Worm (Caenorhabditis elegans) whole organism, young adult: ENCODE results near the gene srlf-2.

ENCODE experiments used
- B0019.2 ChIP-seq: fragments of 200-800 bp; sonication (Bioruptor generic); conservative IDR thresholded peaks from 2 replicates; pipeline ENCODE4 v1.3.6; 2022; ENCODE audit warnings: missing genetic modification reagents, missing genetic modification characterization, missing compliant biosample characterization
- C17E4.6 ChIP-seq: fragments of 200-800 bp; sonication (Bioruptor generic); IDR thresholded peaks from 2 replicates; pipeline ENCODE4 v1.3.6; 2022; ENCODE audit warnings: missing genetic modification reagents, missing genetic modification characterization, missing compliant biosample characterization
- F22D6.2 ChIP-seq: sonication (generic microtip); optimal IDR thresholded peaks from 2 replicates; lab custom pipeline; 2016; ENCODE audit warnings: mild to moderate bottlenecking, missing genetic modification characterization, missing compliant biosample characterization
- F23B12.7 ChIP-seq: sonication (generic microtip); optimal IDR thresholded peaks from 2 replicates; lab custom pipeline; 2017; ENCODE audit warnings: missing genetic modification characterization, mild to moderate bottlenecking, missing compliant biosample characterization, antibody characterized with exemption, moderate library complexity; ENCODE audit not compliant: insufficient read depth
- F33H1.4 ChIP-seq: fragments of 200-800 bp; sonication (Bioruptor generic); IDR thresholded peaks from 2 replicates; pipeline ENCODE4 v1.3.6; 2022; ENCODE audit warnings: missing genetic modification reagents, missing genetic modification characterization, missing compliant biosample characterization
- F37B4.10 ChIP-seq: fragments of 200-800 bp; sonication (Bioruptor generic); IDR thresholded peaks from 2 replicates; pipeline ENCODE4 v1.3.6; 2022; ENCODE audit warnings: missing genetic modification characterization, missing compliant biosample characterization
- F49E8.2 ChIP-seq: sonication (generic microtip); optimal IDR thresholded peaks from 3 replicates; lab custom pipeline; 2017; ENCODE audit warnings: missing genetic modification characterization, mild to moderate bottlenecking, missing compliant biosample characterization, antibody characterized with exemption, moderate library complexity; ENCODE audit not compliant: insufficient read depth
- F57C9.4 ChIP-seq: sonication (generic microtip); optimal IDR thresholded peaks from 2 replicates; lab custom pipeline; 2017; ENCODE audit warnings: mild to moderate bottlenecking, missing genetic modification characterization, missing compliant biosample characterization
- K11D2.4 ChIP-seq: fragments of 200-800 bp; sonication (Bioruptor generic); IDR thresholded peaks from 2 replicates; pipeline ENCODE4 v1.3.6; 2022; ENCODE audit warnings: missing genetic modification reagents, missing genetic modification characterization, missing compliant biosample characterization
- K12H6.12 ChIP-seq: fragments of 200-800 bp; sonication (Bioruptor generic); optimal IDR thresholded peaks from 2 replicates; lab custom pipeline; 2018; ENCODE audit warnings: mild to moderate bottlenecking, missing genetic modification characterization, missing compliant biosample characterization
- T07F8.4 ChIP-seq: sonication (generic microtip); optimal IDR thresholded peaks from 2 replicates; lab custom pipeline; 2016; ENCODE audit warnings: mild to moderate bottlenecking, missing genetic modification characterization, moderate library complexity, missing compliant biosample characterization
- Y53G8AR.9 ChIP-seq: fragments of 200-800 bp; sonication (Bioruptor generic); conservative IDR thresholded peaks from 2 replicates; pipeline ENCODE4 v1.3.6; 2022; ENCODE audit warnings: missing genetic modification reagents, missing genetic modification characterization, missing compliant biosample characterization
- Y67H2A.10 ChIP-seq: fragments of 200-800 bp; sonication (Bioruptor generic); conservative IDR thresholded peaks from 2 replicates; pipeline ENCODE4 v1.3.6; 2022; ENCODE audit warnings: missing genetic modification reagents, missing genetic modification characterization, missing compliant biosample characterization
- Y79H2A.3 ChIP-seq: fragments of 200-800 bp; sonication (Bioruptor generic); conservative IDR thresholded peaks from 2 replicates; pipeline ENCODE4 v1.3.6; 2022; ENCODE audit warnings: missing genetic modification reagents, missing genetic modification characterization, missing compliant biosample characterization
- ama-1 ChIP-seq, 3 experiments: fragments of 150-350 bp in 1 of 3; sonication (generic microtip) in 2 of 3; optimal IDR thresholded peaks; 2 replicates each; lab custom pipeline; 2014 to 2018; ENCODE audit warnings: missing biosample characterization in 2 of 3, missing genetic modification characterization in 2 of 3, missing genetic modification reagents in 2 of 3
- athp-1 ChIP-seq: sonication (generic microtip); optimal IDR thresholded peaks from 2 replicates; lab custom pipeline; 2017; ENCODE audit warnings: mild to moderate bottlenecking, missing genetic modification characterization, missing compliant biosample characterization
- bed-2 ChIP-seq: fragments of 200-800 bp; sonication (Bioruptor generic); IDR thresholded peaks from 2 replicates; pipeline ENCODE4 v1.3.6; 2022; ENCODE audit warnings: missing genetic modification reagents, missing genetic modification characterization, missing compliant biosample characterization
- cebp-1 ChIP-seq, 2 experiments: fragments of 200-800 bp in 1 of 2; sonication (Bioruptor generic) in 1 of 2; sonication (generic microtip) in 1 of 2; IDR thresholded peaks in 1 of 2; optimal IDR thresholded peaks in 1 of 2; 2 replicates each; pipeline versions ENCODE4 v1.3.6 to Lab custom; 2017 to 2022; ENCODE audit warnings: missing compliant biosample characterization in 2 of 2, missing genetic modification characterization in 2 of 2, mild to moderate bottlenecking in 1 of 2, missing genetic modification reagents in 1 of 2, moderate library complexity in 1 of 2
- ceh-40 ChIP-seq: fragments of 200-800 bp; sonication (Bioruptor generic); IDR thresholded peaks from 2 replicates; pipeline ENCODE4 v1.3.6; 2022; ENCODE audit warnings: missing genetic modification characterization, missing compliant biosample characterization
- ceh-91 ChIP-seq: fragments of 200-800 bp; sonication (Bioruptor generic); IDR thresholded peaks from 2 replicates; pipeline ENCODE4 v1.3.6; 2022; ENCODE audit warnings: missing genetic modification reagents, missing genetic modification characterization, missing compliant biosample characterization
- egl-18 ChIP-seq: fragments of 200-800 bp; sonication (Bioruptor generic); IDR thresholded peaks from 2 replicates; pipeline ENCODE4 v1.3.6; 2022; ENCODE audit warnings: missing genetic modification reagents, missing genetic modification characterization, missing compliant biosample characterization
- egl-44 ChIP-seq: fragments of 200-800 bp; sonication (Bioruptor generic); IDR thresholded peaks from 2 replicates; pipeline ENCODE4 v1.3.6; 2022; ENCODE audit warnings: missing genetic modification reagents, missing genetic modification characterization, missing compliant biosample characterization
- egrh-3 ChIP-seq: fragments of 200-800 bp; sonication (Bioruptor generic); IDR thresholded peaks from 2 replicates; pipeline ENCODE4 v1.3.6; 2022; ENCODE audit warnings: missing genetic modification reagents, missing genetic modification characterization, missing compliant biosample characterization
- gei-17 ChIP-seq: fragments of 200-800 bp; sonication (Bioruptor generic); optimal IDR thresholded peaks from 2 replicates; lab custom pipeline; 2018; ENCODE audit warnings: mild to moderate bottlenecking, missing genetic modification characterization, missing compliant biosample characterization
- him-1 ChIP-seq: sonication (generic microtip); optimal IDR thresholded peaks from 2 replicates; lab custom pipeline; 2016; ENCODE audit warnings: missing genotype, missing genetic modification reagents, missing genetic modification characterization, missing compliant biosample characterization
- hlh-26 ChIP-seq: fragments of 200-800 bp; sonication (Bioruptor generic); conservative IDR thresholded peaks from 2 replicates; pipeline ENCODE4 v1.3.6; 2022; ENCODE audit warnings: missing genetic modification reagents, missing genetic modification characterization, missing compliant biosample characterization
- lin-26 ChIP-seq: fragments of 200-800 bp; sonication (Bioruptor generic); IDR thresholded peaks from 2 replicates; pipeline ENCODE4 v1.3.6; 2022; ENCODE audit warnings: missing genetic modification reagents, missing genetic modification characterization, missing compliant biosample characterization
- lin-54 ChIP-seq: fragments of 200-800 bp; sonication (Bioruptor generic); optimal IDR thresholded peaks from 2 replicates; lab custom pipeline; 2018; ENCODE audit warnings: mild to moderate bottlenecking, missing genetic modification characterization, missing compliant biosample characterization
- lir-1 ChIP-seq: fragments of 200-800 bp; sonication (Bioruptor generic); conservative IDR thresholded peaks from 2 replicates; pipeline ENCODE4 v1.3.6; 2022; ENCODE audit warnings: missing genetic modification reagents, missing genetic modification characterization, missing compliant biosample characterization
- madf-6 ChIP-seq: fragments of 200-800 bp; sonication (Bioruptor generic); IDR thresholded peaks from 2 replicates; pipeline ENCODE4 v1.3.6; 2022; ENCODE audit warnings: missing genetic modification reagents, missing genetic modification characterization, missing compliant biosample characterization
- madf-8 ChIP-seq: fragments of 200-800 bp; sonication (Bioruptor generic); conservative IDR thresholded peaks from 2 replicates; pipeline ENCODE4 v1.3.6; 2022; ENCODE audit warnings: missing genetic modification reagents, missing genetic modification characterization, missing compliant biosample characterization
- nhr-120 ChIP-seq: fragments of 200-800 bp; sonication (Bioruptor generic); IDR thresholded peaks from 2 replicates; pipeline ENCODE4 v1.3.6; 2022; ENCODE audit warnings: missing genetic modification characterization, missing compliant biosample characterization
- nhr-27 ChIP-seq: fragments of 200-800 bp; sonication (Bioruptor generic); optimal IDR thresholded peaks from 2 replicates; lab custom pipeline; 2018; ENCODE audit warnings: mild to moderate bottlenecking, missing genetic modification characterization, moderate library complexity, missing compliant biosample characterization
- snpc-1.3 ChIP-seq: sonication (generic microtip); optimal IDR thresholded peaks from 2 replicates; lab custom pipeline; 2017; ENCODE audit warnings: missing genetic modification characterization, mild to moderate bottlenecking, missing compliant biosample characterization, antibody characterized with exemption, moderate library complexity, missing genotype, missing genetic modification reagents; ENCODE audit not compliant: insufficient read depth
- snpc-3.4 ChIP-seq: sonication (generic microtip); optimal IDR thresholded peaks from 2 replicates; lab custom pipeline; 2017; ENCODE audit warnings: missing genetic modification characterization, mild to moderate bottlenecking, missing compliant biosample characterization, antibody characterized with exemption, moderate library complexity, missing genotype, missing genetic modification reagents
- somi-1 ChIP-seq: fragments of 200-800 bp; sonication (Bioruptor generic); optimal IDR thresholded peaks from 2 replicates; lab custom pipeline; 2018; ENCODE audit warnings: mild to moderate bottlenecking, missing genetic modification characterization, missing compliant biosample characterization
- sptf-2 ChIP-seq: fragments of 200-800 bp; sonication (Bioruptor generic); optimal IDR thresholded peaks from 2 replicates; lab custom pipeline; 2018; ENCODE audit warnings: mild to moderate bottlenecking, missing genetic modification characterization, missing compliant biosample characterization
- ztf-28 ChIP-seq: fragments of 200-800 bp; sonication (Bioruptor generic); IDR thresholded peaks from 2 replicates; pipeline ENCODE4 v1.3.6; 2022; ENCODE audit warnings: missing genetic modification reagents, missing genetic modification characterization, missing compliant biosample characterization

Gene srlf-2

DNA sequence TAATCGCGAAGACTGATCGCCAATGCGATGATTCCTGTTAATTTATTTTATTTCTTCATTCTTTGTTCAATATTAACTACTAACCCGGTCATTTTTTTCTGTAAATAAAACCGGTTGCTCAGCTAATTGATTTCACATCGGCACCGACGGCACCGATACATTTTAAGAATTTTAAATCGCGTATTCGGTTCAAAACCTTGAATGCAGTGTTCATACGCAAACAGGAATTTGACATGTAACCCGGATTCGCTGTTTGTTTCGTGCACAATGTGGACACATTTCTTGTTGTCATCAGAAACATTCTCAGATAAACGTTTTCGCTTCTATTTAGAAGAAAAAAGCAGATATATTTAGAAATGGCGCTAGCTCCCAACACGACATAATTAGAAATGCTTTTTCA is 9.9 kb downstream of the srlf-2 start (continued):
- peak; percentile 17 for TF ChIP-seq lin-54 (GFP tag; lab: Kevin White, UChicago)
- TF ChIP-seq F49E8.2 (tag; lab: Kevin White, UChicago) = peak; percentile 55
- peak; percentile 55 for TF ChIP-seq madf-8 (GFP tag; lab: Robert Waterston, UW)
- peak; percentile 78 for TF ChIP-seq lin-26 (GFP tag; lab: Robert Waterston, UW)
- TF ChIP-seq him-1 (tag; lab: Kevin White, UChicago) = no peak
- TF ChIP-seq ceh-91 (GFP tag; lab: Robert Waterston, UW) = peak; percentile 45; the same call in 1 of the 2 replicates
- TF ChIP-seq egl-18 (GFP tag; lab: Robert Waterston, UW) = no peak
- 0 out of 2 replicates have a peak, but pooled peaks have one; percentile 24 for TF ChIP-seq B0019.2 (GFP tag; lab: Robert Waterston, UW)
- TF ChIP-seq Y79H2A.3 (GFP tag; lab: Robert Waterston, UW) = peak; percentile 78; the same call in 1 of the 2 replicates
- no peak for TF ChIP-seq cebp-1 (GFP tag; IDR thresholded peaks at IDR 0.05; lab: Robert Waterston, UW)
- peak; percentile 13 for TF ChIP-seq cebp-1 (tag; optimal IDR thresholded peaks at IDR 0.05; lab: Kevin White, UChicago)
- TF ChIP-seq snpc-3.4 (tag; lab: Kevin White, UChicago) = peak; percentile 32
- TF ChIP-seq F57C9.4 (tag; lab: Kevin White, UChicago) = no peak
- TF ChIP-seq ztf-28 (GFP tag; lab: Robert Waterston, UW) = no peak
- peak; percentile 68 for TF ChIP-seq madf-6 (GFP tag; lab: Robert Waterston, UW)
- TF ChIP-seq F33H1.4 (GFP tag; lab: Robert Waterston, UW) = peak; percentile 41
- TF ChIP-seq nhr-27 (tag; lab: Kevin White, UChicago) = no peak
- TF ChIP-seq F23B12.7 (tag; lab: Kevin White, UChicago) = no peak
- no peak for TF ChIP-seq gei-17 (GFP tag; lab: Kevin White, UChicago)
- no peak for TF ChIP-seq snpc-1.3 (tag; lab: Kevin White, UChicago)
- TF ChIP-seq ceh-40 (GFP tag; lab: Robert Waterston, UW) = no peak
- no peak for TF ChIP-seq nhr-120 (GFP tag; lab: Robert Waterston, UW)
- TF ChIP-seq C17E4.6 (GFP tag; lab: Robert Waterston, UW) = 0 out of 2 replicates have a peak, but pooled peaks have one; percentile 62
- TF ChIP-seq athp-1 = no peak
- peak; percentile 82; the same call in 1 of the 2 replicates for TF ChIP-seq Y53G8AR.9 (GFP tag; lab: Robert Waterston, UW)
- TF ChIP-seq bed-2 (GFP tag; lab: Robert Waterston, UW) = no peak
- no peak for TF ChIP-seq ama-1 (optimal IDR thresholded peaks at IDR 0.05; lab: Kevin White, UChicago)
- TF ChIP-seq ama-1 (GFP tag; optimal IDR thresholded peaks at IDR 0.05; lab: Kevin White, UChicago) = peak in 1 of 2 experiments; percentile 15
- no peak for TF ChIP-seq lir-1 (GFP tag; lab: Robert Waterston, UW)

- TF ChIP-seq F37B4.10 (GFP tag; lab: Robert Waterston, UW) (0 out of 2 replicates have a peak, but pooled peaks have one; percentile 54), madf-6 (GFP tag; lab: Robert Waterston, UW) (peak; percentile 5; the same call in 1 of the 2 replicates), egrh-3 (GFP tag; lab: Robert Waterston, UW) (peak; percentile 71; the same call in 1 of the 2 replicates)
Measured at ce11 chrIV:8500576-8500975, 10.6 kb downstream of the srlf-2 start.

- no peak for TF ChIP-seq F33H1.4 (GFP tag; lab: Robert Waterston, UW)
- TF ChIP-seq F22D6.2 (tag; lab: Kevin White, UChicago) = no peak
- TF ChIP-seq Y67H2A.10 (GFP tag; lab: Robert Waterston, UW) = no peak
- TF ChIP-seq sptf-2 (GFP tag; lab: Kevin White, UChicago) = no peak
- no peak for TF ChIP-seq egl-44 (GFP tag; lab: Robert Waterston, UW)
- no peak for TF ChIP-seq K11D2.4 (GFP tag; lab: Robert Waterston, UW)
- TF ChIP-seq K12H6.12 (tag; lab: Kevin White, UChicago) = no peak
- no peak for TF ChIP-seq B0019.2 (GFP tag; lab: Robert Waterston, UW)
- no peak for TF ChIP-seq ceh-40 (GFP tag; lab: Robert Waterston, UW)
- no peak for TF ChIP-seq T07F8.4 (tag; lab: Kevin White, UChicago)
- TF ChIP-seq somi-1 (GFP tag; lab: Kevin White, UChicago) = no peak
- no peak for TF ChIP-seq athp-1
- TF ChIP-seq ama-1 (optimal IDR thresholded peaks at IDR 0.05; lab: Kevin White, UChicago) = no peak
- no peak for TF ChIP-seq ama-1 (GFP tag; optimal IDR thresholded peaks at IDR 0.05; lab: Kevin White, UChicago)
- TF ChIP-seq hlh-26 (GFP tag; lab: Robert Waterston, UW) = no peak
Measured at ce11 chrIV:8501382-8501781, 11.4 kb downstream of the srlf-2 start, which contains the start of gene C28C12.1. Gene C28C12.1 (plus strand): TSS chrIV:8501682.
